Fruit fly (Drosophila melanogaster) whole organism, prepupa: Measurements from ENCODE around the gene Fancl.

Source experiments
- CG9139 ChIP-seq: fragments of 200-800 bp; sonication (Bioruptor generic); optimal IDR thresholded peaks from 3 replicates; lab custom pipeline; 2017; ENCODE audit warnings: missing biosample characterization, mild to moderate bottlenecking, missing genetic modification characterization
- Ets21C ChIP-seq: fragments of 200-800 bp; sonication (Bioruptor generic); optimal IDR thresholded peaks from 3 replicates; lab custom pipeline; 2016; ENCODE audit warnings: missing biosample characterization, missing genetic modification characterization
- Sox102F ChIP-seq: fragments of 200-800 bp; sonication (Bioruptor generic); optimal IDR thresholded peaks from 2 replicates; lab custom pipeline; 2016; ENCODE audit warnings: missing biosample characterization, mild to moderate bottlenecking, missing genetic modification characterization
- fkh ChIP-seq: fragments of 200-800 bp; sonication (Bioruptor generic); optimal IDR thresholded peaks from 3 replicates; lab custom pipeline; 2017; ENCODE audit warnings: missing biosample characterization, mild to moderate bottlenecking, missing genetic modification characterization, moderate library complexity
- salr ChIP-seq, 2 experiments: fragments of 200-800 bp; sonication (Bioruptor generic); optimal IDR thresholded peaks; 3 replicates each; lab custom pipeline; 2016 to 2018; ENCODE audit warnings: missing biosample characterization in 2 of 2, missing genetic modification characterization in 2 of 2, mild to moderate bottlenecking in 1 of 2

dm6 chr3R:10055004-10055403 lies 2.3 kb upstream of the Fancl start:
- TF ChIP-seq Sox102F (GFP tag; lab: Kevin White, UChicago) = no peak
- no peak for TF ChIP-seq Ets21C (GFP tag; lab: Kevin White, UChicago)
- no peak for TF ChIP-seq fkh (GFP tag; lab: Kevin White, UChicago)
- no peak for TF ChIP-seq CG9139
- TF ChIP-seq salr (GFP tag; optimal IDR thresholded peaks at IDR 0.05; lab: Kevin White, UChicago) = no peak
